Worm (Caenorhabditis elegans) whole organism, L1 larva: ENCODE data around the gene Y57G11C.23.

ENCODE experiments used
- elt-2 ChIP-seq: sonication (generic microtip); optimal IDR thresholded peaks from 2 replicates; lab custom pipeline; 2016; ENCODE audit warnings: missing genetic modification characterization, mild to moderate bottlenecking, inconsistent platforms, missing compliant biosample characterization, missing genetic modification reagents
- fkh-4 ChIP-seq: sonication (generic microtip); optimal IDR thresholded peaks from 2 replicates; lab custom pipeline; 2016; ENCODE audit warnings: missing compliant biosample characterization, missing genetic modification characterization, borderline replicate concordance

DNA sequence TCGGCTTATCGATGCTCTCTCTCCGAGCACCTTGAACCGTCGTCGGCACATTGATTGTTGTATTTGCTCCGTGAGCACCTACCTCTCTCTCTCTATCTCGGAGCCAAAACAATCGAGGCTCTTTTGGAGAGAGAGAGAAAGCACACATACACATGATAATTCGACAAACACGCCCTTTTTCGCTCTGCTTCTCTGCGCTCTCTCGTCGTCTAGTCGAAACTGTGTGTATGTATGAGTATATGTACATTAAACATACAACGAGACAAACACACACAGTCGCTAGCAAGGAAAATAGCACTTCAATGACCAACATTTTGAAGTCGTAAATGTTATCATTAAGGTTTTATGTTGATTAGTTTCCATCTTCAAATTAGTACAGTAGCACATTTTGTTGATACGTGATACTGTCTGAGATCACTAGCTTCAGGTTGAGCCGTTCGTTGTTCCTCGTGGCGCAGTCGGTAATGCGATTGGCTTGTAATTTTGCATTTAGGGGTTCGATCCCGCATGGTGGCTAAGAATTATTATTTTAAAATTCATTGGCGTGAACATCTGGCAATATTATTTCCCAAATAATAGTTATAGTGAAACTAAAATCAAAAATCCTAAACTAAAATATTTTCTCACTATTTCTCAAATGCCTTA, 13.5 kb upstream of the Y57G11C.23 start:
- TF ChIP-seq fkh-4 (no peak), elt-2 (tag; lab: Kevin White, UChicago) (peak; percentile 87)
